Fruit fly (Drosophila melanogaster): ENCODE data around the gene out.

Gene out

dm6 chrX:19297899-19298784, 23.8 kb downstream of the out start, which contains the start of gene CG8034 (continued):
- TF ChIP-seq ind (GFP tag; optimal IDR thresholded peaks at IDR 0.05): peak; percentile 97
- TF ChIP-seq ap (GFP tag; IDR thresholded peaks at IDR 0.05): peak; percentile 86
- TF ChIP-seq chn (GFP tag; optimal IDR thresholded peaks at IDR 0.05): peak; percentile 95
- peak; percentile 81 for TF ChIP-seq CG31365 (tag; optimal IDR thresholded peaks at IDR 0.05)
- TF ChIP-seq tio (GFP tag; optimal IDR thresholded peaks at IDR 0.05): peak; percentile 96
- peak; percentile 91 for TF ChIP-seq Mrtf (GFP tag; IDR thresholded peaks at IDR 0.05)
- peak; percentile 92 for TF ChIP-seq CG10366 (GFP tag; IDR thresholded peaks at IDR 0.05)
- TF ChIP-seq fd3F (GFP tag; optimal IDR thresholded peaks at IDR 0.05): peak; percentile 95
- peak; percentile 93 for TF ChIP-seq pnt (GFP tag; optimal IDR thresholded peaks at IDR 0.05)
- TF ChIP-seq CG17186 (GFP tag; optimal IDR thresholded peaks at IDR 0.05): peak; percentile 85
- TF ChIP-seq CG3726 (GFP tag; IDR thresholded peaks at IDR 0.05): peak; percentile 90
- 0 out of 3 replicates have a peak, but pooled peaks have one; percentile 42 for TF ChIP-seq CG6791 (GFP tag; IDR thresholded peaks at IDR 0.05; ENCODE audit: partially characterized antibody)
- peak; percentile 98 for TF ChIP-seq Sox100B (GFP tag; optimal IDR thresholded peaks at IDR 0.05)
- peak; percentile 92 for TF ChIP-seq CG7357 (GFP tag; IDR thresholded peaks at IDR 0.05)
- peak; percentile 95 for TF ChIP-seq cg (GFP tag; optimal IDR thresholded peaks at IDR 0.05)
- peak; percentile 93 for TF ChIP-seq CG33213 (GFP tag; optimal IDR thresholded peaks at IDR 0.05)
- TF ChIP-seq CG15696 (tag; optimal IDR thresholded peaks at IDR 0.05): peak; percentile 96
- peak; percentile 98 for TF ChIP-seq CG15269 (tag; optimal IDR thresholded peaks at IDR 0.05)
- TF ChIP-seq Doc3 (GFP tag; IDR thresholded peaks at IDR 0.05; ENCODE audit: partially characterized antibody): no peak
- peak; percentile 57 for TF ChIP-seq Sry-δ (GFP tag; optimal IDR thresholded peaks at IDR 0.05)
- TF ChIP-seq CG5953 (GFP tag; IDR thresholded peaks at IDR 0.05): peak; percentile 69
- peak; percentile 96 for TF ChIP-seq CG16863 (GFP tag; optimal IDR thresholded peaks at IDR 0.05)
- peak; percentile 83 for TF ChIP-seq CG17328 (GFP tag; IDR thresholded peaks at IDR 0.05)
- TF ChIP-seq CG34376 (GFP tag; optimal IDR thresholded peaks at IDR 0.05): peak; percentile 97
- TF ChIP-seq disco-r (GFP tag; optimal IDR thresholded peaks at IDR 0.05): peak; percentile 89
- TF ChIP-seq H15 (GFP tag; IDR thresholded peaks at IDR 0.05): peak; percentile 90
- TF ChIP-seq Scr (GFP tag; IDR thresholded peaks at IDR 0.05; ENCODE audit: partially characterized antibody): peak; percentile 58
- TF ChIP-seq CG10147 (GFP tag; optimal IDR thresholded peaks at IDR 0.05): peak; percentile 96
- TF ChIP-seq CG6254 (GFP tag; optimal IDR thresholded peaks at IDR 0.05): peak; percentile 93
- peak; percentile 89 for TF ChIP-seq sd (tag; optimal IDR thresholded peaks at IDR 0.05)
- peak; percentile 91 for TF ChIP-seq ttk (GFP tag; IDR thresholded peaks at IDR 0.05)
- no peak for TF ChIP-seq sc (optimal IDR thresholded peaks at IDR 0.05)
- TF ChIP-seq sc (GFP tag; optimal IDR thresholded peaks at IDR 0.05): peak; percentile 93
- TF ChIP-seq CrebB (tag; optimal IDR thresholded peaks at IDR 0.05): peak; percentile 93
- TF ChIP-seq sug (tag; optimal IDR thresholded peaks at IDR 0.05): peak; percentile 96
- peak; percentile 69 for TF ChIP-seq Neu2 (GFP tag; optimal IDR thresholded peaks at IDR 0.05; ENCODE audit: borderline replicate concordance)
- TF ChIP-seq CG13624 (GFP tag; optimal IDR thresholded peaks at IDR 0.05): peak; percentile 97
- TF ChIP-seq zfh2 (GFP tag; optimal IDR thresholded peaks at IDR 0.05): peak; percentile 97
- no peak for TF ChIP-seq cad (GFP tag; optimal IDR thresholded peaks at IDR 0.05)
- peak; percentile 89 for TF ChIP-seq CG14667 (GFP tag; IDR thresholded peaks at IDR 0.05)
- TF ChIP-seq CG10274 (GFP tag; optimal IDR thresholded peaks at IDR 0.05): peak; percentile 91
- peak; percentile 77 for TF ChIP-seq luna (GFP tag; optimal IDR thresholded peaks at IDR 0.05)
- 0 out of 2 replicates have a peak, but pooled peaks have one; percentile 57 for TF ChIP-seq CG1024 (GFP tag; IDR thresholded peaks at IDR 0.05)
- TF ChIP-seq cas (GFP tag; IDR thresholded peaks at IDR 0.05): peak; percentile 71
- peak; percentile 87 for TF ChIP-seq repo (GFP tag; optimal IDR thresholded peaks at IDR 0.05)
- TF ChIP-seq sens (GFP tag): peak; percentile 99
- TF ChIP-seq CG30020 (tag; optimal IDR thresholded peaks at IDR 0.05): peak; percentile 87
- 0 out of 3 replicates have a peak, but pooled peaks have one; percentile 22 for TF ChIP-seq zen2 (GFP tag; IDR thresholded peaks at IDR 0.05; ENCODE audit: partially characterized antibody)
- peak; percentile 98 for TF ChIP-seq CG17829 (tag; optimal IDR thresholded peaks at IDR 0.05)

All from whole organism, embryonic.